Fruit fly (Drosophila melanogaster): Measurements from ENCODE around the gene CG14926.

CG14926 gene

dm6 chr2L:11302507-11302906, 40.6 kb downstream of the CG14926 start:
- TF ChIP-seq CG10979 (tag; optimal IDR thresholded peaks at IDR 0.05) (peak; percentile 23), CG10267 (tag; optimal IDR thresholded peaks at IDR 0.05) (no peak), odd (GFP tag; optimal IDR thresholded peaks at IDR 0.05) (no peak), dysf (GFP tag; IDR thresholded peaks at IDR 0.05) (0 out of 3 replicates have a peak, but pooled peaks have one; percentile 33), bsh (GFP tag; optimal IDR thresholded peaks at IDR 0.05) (peak in 1 of 2 experiments; percentile 31), CG1603 (tag; optimal IDR thresholded peaks at IDR 0.05) (peak; percentile 51), Med (GFP tag) (peak; percentile 54), CG2129 (GFP tag; IDR thresholded peaks at IDR 0.05; ENCODE audit: partially characterized antibody) (no peak), crol (GFP tag; IDR thresholded peaks at IDR 0.05) (peak; percentile 42), CG13424 (tag; optimal IDR thresholded peaks at IDR 0.05) (peak; percentile 1), CG12155 (GFP tag; optimal IDR thresholded peaks at IDR 0.05) (no peak), sens (GFP tag) (peak; percentile 49), grau (tag; optimal IDR thresholded peaks at IDR 0.05) (peak; percentile 19), unpg (GFP tag; optimal IDR thresholded peaks at IDR 0.05) (peak; percentile 26), Oli (tag; optimal IDR thresholded peaks at IDR 0.05) (peak; percentile 2), Rfx (GFP tag; IDR thresholded peaks at IDR 0.05) (0 out of 2 replicates have a peak, but pooled peaks have one; percentile 17), Ada2b (GFP tag; IDR thresholded peaks at IDR 0.05) (no peak), Elba2 (GFP tag; optimal IDR thresholded peaks at IDR 0.05) (no peak), CG34376 (GFP tag; optimal IDR thresholded peaks at IDR 0.05) (no peak), gem (tag; optimal IDR thresholded peaks at IDR 0.05) (peak; percentile 46), CG11504 (tag; optimal IDR thresholded peaks at IDR 0.05) (peak; percentile 23), CG30020 (tag; optimal IDR thresholded peaks at IDR 0.05) (no peak), hb (GFP tag; IDR thresholded peaks at IDR 0.05; ENCODE audit: partially characterized antibody) (no peak), Sox102F (GFP tag; optimal IDR thresholded peaks at IDR 0.05) (peak; percentile 41), CoRest (tag; optimal IDR thresholded peaks at IDR 0.05) (peak; percentile 10), row (GFP tag; IDR thresholded peaks at IDR 0.05) (peak; percentile 45), CG2712 (tag; optimal IDR thresholded peaks at IDR 0.05) (peak; percentile 8), vvl (GFP tag; IDR thresholded peaks at IDR 0.05) (peak; percentile 26; the same call in 1 of the 2 replicates), CG8388 (GFP tag; optimal IDR thresholded peaks at IDR 0.05) (peak; percentile 8), CG11695 (GFP tag; IDR thresholded peaks at IDR 0.05) (no peak)

dm6 chr2L:11296483-11296882, 46.6 kb downstream of the CG14926 start:
- TF ChIP-seq nerfin-1 (tag; optimal IDR thresholded peaks at IDR 0.05): peak; percentile 17
- TF ChIP-seq sqz (GFP tag; optimal IDR thresholded peaks at IDR 0.05): peak; percentile 75
- TF ChIP-seq sens (GFP tag): peak; percentile 27
- TF ChIP-seq HLH3B (GFP tag; IDR thresholded peaks at IDR 0.05): no peak
- peak; percentile 68 for TF ChIP-seq pros (GFP tag; optimal IDR thresholded peaks at IDR 0.05)
- TF ChIP-seq run (tag; optimal IDR thresholded peaks at IDR 0.05): peak; percentile 7
- no peak for TF ChIP-seq HLHmδ (GFP tag; optimal IDR thresholded peaks at IDR 0.05)

dm6 chr2L:11295762-11296161, 47.4 kb downstream of the CG14926 start:
- TF ChIP-seq jing (GFP tag; optimal IDR thresholded peaks at IDR 0.05) (no peak), Hey (tag; optimal IDR thresholded peaks at IDR 0.05) (peak; percentile 91), oc (tag; optimal IDR thresholded peaks at IDR 0.05) (peak; percentile 51), CG7839 (tag; optimal IDR thresholded peaks at IDR 0.05) (no peak), Dbx (GFP tag; IDR thresholded peaks at IDR 0.05) (no peak), BtbVII (GFP tag; optimal IDR thresholded peaks at IDR 0.05) (no peak)
